Worm (Caenorhabditis elegans): ENCODE measurements around the gene srx-58.

ce11 chrV:15394906-15395305 lies 42.4 kb downstream of the srx-58 start, which contains the start of gene T06E6.1:
- TF ChIP-seq ama-1 (optimal IDR thresholded peaks at IDR 0.05) (no peak), ama-1 (GFP tag; optimal IDR thresholded peaks at IDR 0.05) (no peak), C17E4.6 (GFP tag; IDR thresholded peaks at IDR 0.05) (no peak), F57C9.4 (tag; optimal IDR thresholded peaks at IDR 0.05) (no peak), egl-18 (GFP tag; IDR thresholded peaks at IDR 0.05) (no peak)

Measured in whole organism, young adult.